Worm (Caenorhabditis elegans) whole organism, young adult: ENCODE results near the gene F57C7.4.

Experiments
- F39B2.1 ChIP-seq: fragments of 200-800 bp; sonication (Bioruptor generic); IDR thresholded peaks from 2 replicates; pipeline ENCODE4 v1.3.6; 2022; ENCODE audit warnings: missing genetic modification reagents, missing genetic modification characterization, missing compliant biosample characterization
- T26A5.8 ChIP-seq: sonication (generic microtip); optimal IDR thresholded peaks from 2 replicates; lab custom pipeline; 2016; ENCODE audit warnings: missing genetic modification characterization, missing compliant biosample characterization
- ceh-100 ChIP-seq: fragments of 200-800 bp; sonication (Bioruptor generic); IDR thresholded peaks from 2 replicates; pipeline ENCODE4 v1.3.6; 2022; ENCODE audit warnings: missing genetic modification reagents, missing genetic modification characterization, missing compliant biosample characterization
- dox-1 ChIP-seq: fragments of 200-800 bp; sonication (Bioruptor generic); IDR thresholded peaks from 2 replicates; pipeline ENCODE4 v1.3.6; 2022; ENCODE audit warnings: missing genetic modification reagents, missing genetic modification characterization, missing compliant biosample characterization
- hmg-20 ChIP-seq: fragments of 200-800 bp; sonication (Bioruptor generic); IDR thresholded peaks from 2 replicates; pipeline ENCODE4 v1.3.6; 2022; ENCODE audit warnings: missing genetic modification reagents, missing genetic modification characterization, missing compliant biosample characterization
- lin-35 ChIP-seq, 3 experiments: fragments of 150-350 bp in 2 of 3; sonication (generic microtip) in 1 of 3; optimal IDR thresholded peaks; 2 replicates each; lab custom pipeline; 2014 to 2018; ENCODE audit warnings: missing biosample characterization in 3 of 3, missing genetic modification characterization in 3 of 3, missing genetic modification reagents in 3 of 3
- lsl-1 ChIP-seq: fragments of 200-800 bp; sonication (Bioruptor generic); optimal IDR thresholded peaks from 2 replicates; lab custom pipeline; 2018; ENCODE audit warnings: mild to moderate bottlenecking, missing genetic modification characterization, moderate library complexity, missing compliant biosample characterization
- mel-28 ChIP-seq: sonication (generic microtip); optimal IDR thresholded peaks from 2 replicates; lab custom pipeline; 2016; ENCODE audit warnings: borderline replicate concordance, mild to moderate bottlenecking, missing genetic modification characterization, missing compliant biosample characterization
- mes-4 ChIP-seq: sonication (generic microtip); optimal IDR thresholded peaks from 2 replicates; lab custom pipeline; 2016; ENCODE audit warnings: missing genotype, missing genetic modification characterization, missing compliant biosample characterization
- nhr-90 ChIP-seq: sonication (generic microtip); optimal IDR thresholded peaks from 2 replicates; lab custom pipeline; 2016; ENCODE audit warnings: missing genotype, mild to moderate bottlenecking, missing genetic modification characterization, missing compliant biosample characterization
- pha-4 ChIP-seq: fragments of 150-350 bp; sonication (generic microtip); optimal IDR thresholded peaks from 2 replicates; lab custom pipeline; 2014; ENCODE audit warnings: missing biosample characterization, missing genetic modification reagents, missing genetic modification characterization
- sptf-2 ChIP-seq: fragments of 200-800 bp; sonication (Bioruptor generic); optimal IDR thresholded peaks from 2 replicates; lab custom pipeline; 2018; ENCODE audit warnings: mild to moderate bottlenecking, missing genetic modification characterization, missing compliant biosample characterization
- tlf-1 ChIP-seq: fragments of 200-800 bp; sonication (Bioruptor generic); optimal IDR thresholded peaks from 2 replicates; lab custom pipeline; 2018; ENCODE audit warnings: mild to moderate bottlenecking, missing genetic modification characterization, missing compliant biosample characterization

- no peak for TF ChIP-seq lsl-1
- TF ChIP-seq hmg-20 (GFP tag; lab: Robert Waterston, UW) = no peak
- TF ChIP-seq tlf-1 (GFP tag; lab: Kevin White, UChicago) = no peak
- TF ChIP-seq F39B2.1 (GFP tag; lab: Robert Waterston, UW) = no peak
- TF ChIP-seq T26A5.8 (tag; lab: Kevin White, UChicago) = no peak
- no peak for TF ChIP-seq nhr-90 (tag; lab: Kevin White, UChicago)
- TF ChIP-seq ceh-100 (GFP tag; lab: Robert Waterston, UW) = no peak
- no peak for TF ChIP-seq mel-28
- TF ChIP-seq mes-4 (tag; lab: Kevin White, UChicago) = no peak
- no peak for TF ChIP-seq dox-1 (GFP tag; lab: Robert Waterston, UW)
- TF ChIP-seq pha-4 = no peak
- no peak for TF ChIP-seq lin-35 (GFP tag; optimal IDR thresholded peaks at IDR 0.05; lab: Kevin White, UChicago)
- no peak for TF ChIP-seq sptf-2 (GFP tag; lab: Kevin White, UChicago)
Measured at ce11 chrX:10545716-10546115, 43.6 kb downstream of the F57C7.4 start, which contains the start of gene F59F5.5.
